Fruit fly (Drosophila melanogaster): ENCODE data around the gene CG32856.

The CG32856 gene

dm6 chr3R:15988353-15988752 is 23.2 kb upstream of the CG32856 start:
- TF ChIP-seq dac (GFP tag; optimal IDR thresholded peaks at IDR 0.05) (no peak), net (GFP tag; optimal IDR thresholded peaks at IDR 0.05) (no peak), pdm3 (GFP tag; optimal IDR thresholded peaks at IDR 0.05) (no peak), CG11762 (GFP tag; optimal IDR thresholded peaks at IDR 0.05; ENCODE audit: insufficient read depth) (no peak), CG10669 (GFP tag; optimal IDR thresholded peaks at IDR 0.05) (no peak), topi (GFP tag; optimal IDR thresholded peaks at IDR 0.05) (no peak), dsx (GFP tag; optimal IDR thresholded peaks at IDR 0.05; ENCODE audit: poor library complexity, severe bottlenecking) (no peak), CG8319 (GFP tag; optimal IDR thresholded peaks at IDR 0.05) (no peak)

- no peak for TF ChIP-seq Lpt (GFP tag; optimal IDR thresholded peaks at IDR 0.05)
- no peak for TF ChIP-seq CG11294 (GFP tag; IDR thresholded peaks at IDR 0.05)
- no peak for TF ChIP-seq Hr38 (GFP tag; optimal IDR thresholded peaks at IDR 0.05)
- TF ChIP-seq topi (GFP tag; optimal IDR thresholded peaks at IDR 0.05): no peak
- TF ChIP-seq CG11902 (GFP tag; optimal IDR thresholded peaks at IDR 0.05): no peak
- TF ChIP-seq CG10631 (GFP tag; optimal IDR thresholded peaks at IDR 0.05): no peak
- TF ChIP-seq CG3032 (tag; optimal IDR thresholded peaks at IDR 0.05): no peak
- no peak for TF ChIP-seq Gug (GFP tag; IDR thresholded peaks at IDR 0.05)
- no peak for TF ChIP-seq cyc (GFP tag; optimal IDR thresholded peaks at IDR 0.05)
- TF ChIP-seq CG8119 (GFP tag; IDR thresholded peaks at IDR 0.05): 0 out of 3 replicates have a peak, but pooled peaks have one; percentile 22
- TF ChIP-seq OdsH (GFP tag; optimal IDR thresholded peaks at IDR 0.05): no peak
- TF ChIP-seq Blimp-1 (GFP tag; optimal IDR thresholded peaks at IDR 0.05): no peak
- TF ChIP-seq Eip75B (GFP tag; optimal IDR thresholded peaks at IDR 0.05): no peak
- TF ChIP-seq Sox14 (GFP tag; optimal IDR thresholded peaks at IDR 0.05): no peak
- TF ChIP-seq vri (GFP tag; optimal IDR thresholded peaks at IDR 0.05): no peak
- TF ChIP-seq Smox (GFP tag; optimal IDR thresholded peaks at IDR 0.05): no peak
- TF ChIP-seq CG16779 (tag; optimal IDR thresholded peaks at IDR 0.05): peak; percentile 9
- TF ChIP-seq CG1621 (tag; optimal IDR thresholded peaks at IDR 0.05): no peak
- TF ChIP-seq CG15336 (GFP tag; IDR thresholded peaks at IDR 0.05): 0 out of 2 replicates have a peak, but pooled peaks have one; percentile 21
- peak; percentile 13 for TF ChIP-seq dsx (GFP tag; optimal IDR thresholded peaks at IDR 0.05; ENCODE audit: poor library complexity, severe bottlenecking)
- TF ChIP-seq ss (GFP tag; optimal IDR thresholded peaks at IDR 0.05): peak; percentile 32 to 37
- TF ChIP-seq CG34406 (GFP tag; optimal IDR thresholded peaks at IDR 0.05): no peak
- no peak for TF ChIP-seq Hr39 (GFP tag; optimal IDR thresholded peaks at IDR 0.05)
- TF ChIP-seq spab (GFP tag; optimal IDR thresholded peaks at IDR 0.05): no peak
- no peak for TF ChIP-seq net (GFP tag; optimal IDR thresholded peaks at IDR 0.05)
- TF ChIP-seq Met (GFP tag; optimal IDR thresholded peaks at IDR 0.05): no peak
- TF ChIP-seq CG8632 (GFP tag; optimal IDR thresholded peaks at IDR 0.05): no peak
- no peak for TF ChIP-seq pdm3 (GFP tag; optimal IDR thresholded peaks at IDR 0.05)
- TF ChIP-seq CG32006 (GFP tag; optimal IDR thresholded peaks at IDR 0.05): peak; percentile 13
- peak; percentile 42 for TF ChIP-seq CG6808 (GFP tag; optimal IDR thresholded peaks at IDR 0.05)
- no peak for TF ChIP-seq Hr4 (GFP tag; optimal IDR thresholded peaks at IDR 0.05)
- TF ChIP-seq lz (GFP tag; optimal IDR thresholded peaks at IDR 0.05): no peak
- TF ChIP-seq CG6792 (GFP tag; optimal IDR thresholded peaks at IDR 0.05): no peak
- TF ChIP-seq achi (GFP tag; optimal IDR thresholded peaks at IDR 0.05): no peak
- TF ChIP-seq Sox15 (GFP tag; optimal IDR thresholded peaks at IDR 0.05): no peak
- no peak for TF ChIP-seq fd59A (GFP tag; optimal IDR thresholded peaks at IDR 0.05)
- TF ChIP-seq CG6276 (GFP tag; optimal IDR thresholded peaks at IDR 0.05): peak; percentile 59
- no peak for TF ChIP-seq CG10669 (GFP tag; optimal IDR thresholded peaks at IDR 0.05)
- no peak for TF ChIP-seq CG4318 (GFP tag; optimal IDR thresholded peaks at IDR 0.05)
- TF ChIP-seq fkh (GFP tag; optimal IDR thresholded peaks at IDR 0.05): no peak
- TF ChIP-seq esn (GFP tag; optimal IDR thresholded peaks at IDR 0.05): no peak
- TF ChIP-seq fd85E (GFP tag; optimal IDR thresholded peaks at IDR 0.05): no peak
- TF ChIP-seq dac (GFP tag; optimal IDR thresholded peaks at IDR 0.05): no peak
- TF ChIP-seq salr (GFP tag; optimal IDR thresholded peaks at IDR 0.05): no peak
- TF ChIP-seq Eip78C (GFP tag): peak; percentile 44
- TF ChIP-seq CG9139 (GFP tag; optimal IDR thresholded peaks at IDR 0.05): peak; percentile 31
These were observed 22.0 kb upstream of the CG32856 start for dm6 chr3R:15987064-15987649.
